Fruit fly (Drosophila melanogaster) whole organism, embryonic: ENCODE data around the gene PIG-Wb.

Experiments used
- CG10565 ChIP-seq: fragments of 200-800 bp; sonication (Bioruptor generic); optimal IDR thresholded peaks from 3 replicates; lab custom pipeline; 2016; ENCODE audit warnings: missing biosample characterization, mild to moderate bottlenecking, missing genetic modification characterization
- CG11560 ChIP-seq: fragments of 200-800 bp; sonication (Bioruptor generic); IDR thresholded peaks from 3 replicates; pipeline ENCODE4 v1.3.6; 2022; ENCODE audit warnings: missing biosample characterization, missing genetic modification characterization
- CG13296 ChIP-seq: fragments of 200-800 bp; sonication (Bioruptor generic); optimal IDR thresholded peaks from 3 replicates; lab custom pipeline; 2018; ENCODE audit warnings: missing biosample characterization, mild to moderate bottlenecking, missing genetic modification characterization
- CG14014 ChIP-seq: fragments of 200-800 bp; sonication (Bioruptor generic); IDR thresholded peaks from 2 replicates; pipeline ENCODE4 v1.3.6; 2022; ENCODE audit warnings: missing biosample characterization, missing genetic modification characterization
- CG14710 ChIP-seq: fragments of 200-800 bp; sonication (Bioruptor generic); optimal IDR thresholded peaks from 3 replicates; lab custom pipeline; 2019; ENCODE audit warnings: missing biosample characterization, mild to moderate bottlenecking, missing genetic modification characterization, moderate library complexity
- CG14965 ChIP-seq: fragments of 200-800 bp; sonication (Bioruptor generic); optimal IDR thresholded peaks from 2 replicates; lab custom pipeline; 2016; ENCODE audit warnings: missing biosample characterization, missing genetic modification characterization, borderline replicate concordance
- CG15514 ChIP-seq: fragments of 200-800 bp; sonication (Bioruptor generic); optimal IDR thresholded peaks from 3 replicates; lab custom pipeline; 2017; ENCODE audit warnings: missing biosample characterization, missing genetic modification characterization, mild to moderate bottlenecking, moderate library complexity, missing genetic modification reagents
- CG1647 ChIP-seq: fragments of 200-800 bp; sonication (Bioruptor generic); optimal IDR thresholded peaks from 3 replicates; lab custom pipeline; 2016; ENCODE audit warnings: missing biosample characterization, missing genetic modification characterization
- CG17359 ChIP-seq: fragments of 200-800 bp; sonication (Bioruptor generic); optimal IDR thresholded peaks from 3 replicates; lab custom pipeline; 2018; ENCODE audit warnings: missing biosample characterization, mild to moderate bottlenecking, missing genetic modification characterization, moderate library complexity
- CG17612 ChIP-seq: fragments of 200-800 bp; sonication (Bioruptor generic); IDR thresholded peaks from 2 replicates; pipeline ENCODE4 v1.3.6; 2022; ENCODE audit warnings: missing biosample characterization, missing genetic modification characterization
- CG17912 ChIP-seq: fragments of 200-800 bp; sonication (Bioruptor generic); optimal IDR thresholded peaks from 2 replicates; lab custom pipeline; 2018; ENCODE audit warnings: missing biosample characterization, mild to moderate bottlenecking, missing genetic modification characterization
- CG1832 ChIP-seq: fragments of 200-800 bp; sonication (Bioruptor generic); optimal IDR thresholded peaks from 2 replicates; lab custom pipeline; 2017; ENCODE audit warnings: missing biosample characterization, mild to moderate bottlenecking, missing genetic modification characterization, inconsistent platforms
- CG2678 ChIP-seq: fragments of 200-800 bp; sonication (Bioruptor generic); optimal IDR thresholded peaks from 3 replicates; lab custom pipeline; 2019; ENCODE audit warnings: missing biosample characterization, mild to moderate bottlenecking, missing genetic modification characterization, moderate library complexity
- CG32532 ChIP-seq: fragments of 200-800 bp; sonication (Bioruptor generic); IDR thresholded peaks from 2 replicates; pipeline ENCODE4 v1.3.6; 2022; ENCODE audit warnings: missing biosample characterization, missing genetic modification characterization
- CG34376 ChIP-seq: fragments of 200-800 bp; sonication (Bioruptor generic); optimal IDR thresholded peaks from 2 replicates; lab custom pipeline; 2018; ENCODE audit warnings: missing biosample characterization, mild to moderate bottlenecking, missing genetic modification characterization
- CG3995 ChIP-seq: fragments of 200-800 bp; sonication (Bioruptor generic); optimal IDR thresholded peaks from 3 replicates; lab custom pipeline; 2016; ENCODE audit warnings: missing biosample characterization, missing genetic modification characterization
- CG4730 ChIP-seq: fragments of 200-800 bp; sonication (Bioruptor generic); IDR thresholded peaks from 2 replicates; pipeline ENCODE4 v1.3.6; 2022; ENCODE audit warnings: missing biosample characterization, missing genetic modification characterization
- CG6254 ChIP-seq: fragments of 200-800 bp; sonication (Bioruptor generic); optimal IDR thresholded peaks from 3 replicates; lab custom pipeline; 2017; ENCODE audit warnings: mild to moderate bottlenecking, missing biosample characterization, missing genetic modification reagents, missing genetic modification characterization
- CG7928 ChIP-seq: fragments of 200-800 bp; sonication (Bioruptor generic); optimal IDR thresholded peaks from 2 replicates; lab custom pipeline; 2017; ENCODE audit warnings: missing biosample characterization, mild to moderate bottlenecking, missing genetic modification characterization
- CG8388 ChIP-seq: fragments of 200-800 bp; sonication (Bioruptor generic); optimal IDR thresholded peaks from 2 replicates; lab custom pipeline; 2019; ENCODE audit warnings: missing biosample characterization, mild to moderate bottlenecking, missing genetic modification characterization, moderate library complexity
- CG9215 ChIP-seq: fragments of 200-800 bp; sonication (Bioruptor generic); IDR thresholded peaks from 2 replicates; pipeline ENCODE4 v1.3.6; 2022; ENCODE audit warnings: missing biosample characterization, missing genetic modification characterization
- CG9876 ChIP-seq: fragments of 200-800 bp; sonication (Bioruptor generic); optimal IDR thresholded peaks from 2 replicates; lab custom pipeline; 2016; ENCODE audit warnings: missing biosample characterization, missing genetic modification characterization
- CoRest ChIP-seq: fragments of 200-800 bp; sonication (Bioruptor generic); optimal IDR thresholded peaks from 3 replicates; lab custom pipeline; 2018; ENCODE audit warnings: missing biosample characterization, mild to moderate bottlenecking, missing genetic modification characterization, moderate library complexity
- D ChIP-seq, 2 experiments: fragments of 200-800 bp in 1 of 2; fragments of >200 bp in 1 of 2; sonication (Bioruptor generic) in 1 of 2; optimal IDR thresholded peaks; 2 replicates in 1 of 2; 3 replicates in 1 of 2; lab custom pipeline; 2017; ENCODE audit warnings: mild to moderate bottlenecking in 1 of 2, missing biosample characterization in 1 of 2, missing genetic modification characterization in 1 of 2, missing genetic modification reagents in 1 of 2
- Dll ChIP-seq: fragments of 200-800 bp; sonication (Bioruptor generic); IDR thresholded peaks from 4 replicates; pipeline ENCODE4 v1.3.6; 2022; ENCODE audit warnings: missing biosample characterization, missing genetic modification characterization; ENCODE audit not compliant: partially characterized antibody
- Dref ChIP-seq: fragments of 200-800 bp; sonication (Bioruptor generic); IDR thresholded peaks from 2 replicates; pipeline ENCODE4 v1.3.6; 2022; ENCODE audit warnings: missing biosample characterization, missing genetic modification characterization
- HLH4C ChIP-seq: fragments of 200-800 bp; sonication (Bioruptor generic); IDR thresholded peaks from 3 replicates; pipeline ENCODE4 v1.3.6; 2022; ENCODE audit warnings: missing biosample characterization, missing genetic modification characterization; ENCODE audit not compliant: partially characterized antibody
- MBD-R2 ChIP-seq: fragments of 200-800 bp; sonication (Bioruptor generic); IDR thresholded peaks from 2 replicates; pipeline ENCODE4 v1.3.6; 2022; ENCODE audit warnings: missing biosample characterization, missing genetic modification characterization
- Ssrp ChIP-seq: fragments of 200-800 bp; sonication (Bioruptor generic); optimal IDR thresholded peaks from 2 replicates; lab custom pipeline; 2018; ENCODE audit warnings: missing biosample characterization, mild to moderate bottlenecking, missing genetic modification characterization, moderate library complexity
- TFAM ChIP-seq: fragments of 200-800 bp; sonication (Bioruptor generic); optimal IDR thresholded peaks from 2 replicates; lab custom pipeline; 2017; ENCODE audit warnings: missing biosample characterization, missing genetic modification characterization, inconsistent platforms
- amos ChIP-seq: fragments of 200-800 bp; sonication (Bioruptor generic); IDR thresholded peaks from 2 replicates; pipeline ENCODE4 v1.3.6; 2022; ENCODE audit warnings: missing biosample characterization, missing genetic modification characterization; ENCODE audit not compliant: partially characterized antibody
- cwo ChIP-seq: fragments of 200-800 bp; sonication (Bioruptor generic); optimal IDR thresholded peaks from 3 replicates; lab custom pipeline; 2017; ENCODE audit warnings: missing biosample characterization, missing genetic modification characterization, mild to moderate bottlenecking, moderate library complexity, missing genetic modification reagents
- dmrt11E ChIP-seq: fragments of 200-800 bp; sonication (Bioruptor generic); optimal IDR thresholded peaks from 3 replicates; lab custom pipeline; 2018; ENCODE audit warnings: missing biosample characterization, mild to moderate bottlenecking, missing genetic modification characterization, moderate library complexity
- dmrt99B ChIP-seq: fragments of 200-800 bp; sonication (Bioruptor generic); optimal IDR thresholded peaks from 2 replicates; lab custom pipeline; 2018; ENCODE audit warnings: missing biosample characterization, mild to moderate bottlenecking, missing genetic modification characterization, moderate library complexity
- dpn ChIP-seq, 2 experiments: fragments of 200-800 bp; sonication (Bioruptor generic); optimal IDR thresholded peaks; 3 replicates each; lab custom pipeline; 2016; ENCODE audit warnings: missing biosample characterization in 2 of 2, missing genetic modification characterization in 2 of 2
- emc ChIP-seq: fragments of 200-800 bp; sonication (Bioruptor generic); optimal IDR thresholded peaks from 2 replicates; lab custom pipeline; 2016; ENCODE audit warnings: missing biosample characterization, missing genetic modification characterization
- fd3F ChIP-seq: fragments of 200-800 bp; sonication (Bioruptor generic); optimal IDR thresholded peaks from 2 replicates; lab custom pipeline; 2018; ENCODE audit warnings: missing biosample characterization, mild to moderate bottlenecking, missing genetic modification characterization, moderate library complexity
- ftz-f1 ChIP-seq: fragments of 200-800 bp; sonication (Bioruptor generic); optimal IDR thresholded peaks from 2 replicates; lab custom pipeline; 2016; ENCODE audit warnings: missing biosample characterization, missing genetic modification characterization
- gem ChIP-seq: fragments of 200-800 bp; sonication (Bioruptor generic); optimal IDR thresholded peaks from 2 replicates; lab custom pipeline; 2019; ENCODE audit warnings: missing biosample characterization, mild to moderate bottlenecking, missing genetic modification characterization, moderate library complexity
- grn ChIP-seq: fragments of 200-800 bp; sonication (Bioruptor generic); optimal IDR thresholded peaks from 3 replicates; lab custom pipeline; 2017; ENCODE audit warnings: missing biosample characterization, missing genetic modification characterization
- hb ChIP-seq: fragments of 200-800 bp; sonication (Bioruptor generic); IDR thresholded peaks from 3 replicates; pipeline ENCODE4 v1.3.6; 2022; ENCODE audit warnings: missing biosample characterization, missing genetic modification characterization; ENCODE audit not compliant: partially characterized antibody
- inv ChIP-seq: fragments of 200-800 bp; sonication (Bioruptor generic); IDR thresholded peaks from 2 replicates; pipeline ENCODE4 v1.3.6; 2022; ENCODE audit warnings: missing biosample characterization, missing genetic modification characterization; ENCODE audit not compliant: partially characterized antibody
- jigr1 ChIP-seq: fragments of 200-800 bp; sonication (Bioruptor generic); IDR thresholded peaks from 3 replicates; pipeline ENCODE4 v1.3.6; 2022; ENCODE audit warnings: missing biosample characterization, missing genetic modification characterization
- klu ChIP-seq: fragments of 200-800 bp; sonication (Bioruptor generic); IDR thresholded peaks from 2 replicates; pipeline ENCODE4 v1.3.6; 2022; ENCODE audit warnings: missing biosample characterization, missing genetic modification characterization
- peb ChIP-seq: fragments of 200-800 bp; sonication (Bioruptor generic); IDR thresholded peaks from 2 replicates; pipeline ENCODE4 v1.3.6; 2022; ENCODE audit warnings: missing biosample characterization, missing genetic modification characterization
- pho ChIP-seq: fragments of 200-800 bp; sonication (Bioruptor generic); optimal IDR thresholded peaks from 2 replicates; lab custom pipeline; 2016; ENCODE audit warnings: missing biosample characterization, missing genetic modification characterization
- row ChIP-seq: fragments of 200-800 bp; sonication (Bioruptor generic); IDR thresholded peaks from 3 replicates; pipeline ENCODE4 v1.3.6; 2022; ENCODE audit warnings: missing biosample characterization, missing genetic modification characterization
- slbo ChIP-seq: fragments of 200-800 bp; sonication (Bioruptor generic); IDR thresholded peaks from 2 replicates; pipeline ENCODE4 v1.3.6; 2022; ENCODE audit warnings: missing biosample characterization, missing genetic modification characterization
- sug ChIP-seq: fragments of 200-800 bp; optimal IDR thresholded peaks from 2 replicates; lab custom pipeline; 2019; ENCODE audit warnings: missing biosample characterization, mild to moderate bottlenecking, missing genetic modification characterization, moderate library complexity
- zfh2 ChIP-seq: fragments of 200-800 bp; sonication (Bioruptor generic); optimal IDR thresholded peaks from 2 replicates; lab custom pipeline; 2016; ENCODE audit warnings: missing biosample characterization, missing genetic modification characterization

Gene PIG-Wb

dm6 chr3L:1737898-1738322, at the start of gene PIG-Wb (continued):
- TF ChIP-seq zfh2: no peak
- no peak for TF ChIP-seq TFAM (GFP tag; lab: Kevin White, UChicago)
- TF ChIP-seq CoRest: no peak
- no peak for TF ChIP-seq CG9215 (GFP tag; lab: Robert Waterston, UW)
- TF ChIP-seq Dref: no peak
- no peak for TF ChIP-seq CG14710 (tag; lab: Kevin White, UChicago)
- TF ChIP-seq jigr1 (GFP tag; lab: Robert Waterston, UW): no peak
- no peak for TF ChIP-seq CG15514 (GFP tag; lab: Kevin White, UChicago)
- no peak for TF ChIP-seq CG17912 (GFP tag; lab: Kevin White, UChicago)
- no peak for TF ChIP-seq HLH4C
- TF ChIP-seq CG7928: no peak
- no peak for TF ChIP-seq CG17359 (tag; lab: Kevin White, UChicago)
- TF ChIP-seq D (optimal IDR thresholded peaks at IDR 0.05; lab: Kevin White, UChicago): no peak
- TF ChIP-seq D (GFP tag; optimal IDR thresholded peaks at IDR 0.05; lab: Kevin White, UChicago): no peak
- TF ChIP-seq CG11560 (tag; lab: Robert Waterston, UW): no peak
- peak; percentile 57 for TF ChIP-seq CG2678
- no peak for TF ChIP-seq CG6254 (GFP tag; lab: Kevin White, UChicago)
- no peak for TF ChIP-seq klu (GFP tag; lab: Robert Waterston, UW)
- TF ChIP-seq CG32532 (GFP tag; lab: Robert Waterston, UW): no peak
- peak; percentile 20 for TF ChIP-seq gem (tag; lab: Kevin White, UChicago)
- TF ChIP-seq peb: no peak
- no peak for TF ChIP-seq CG17612
- TF ChIP-seq hb (GFP tag; lab: Robert Waterston, UW): no peak
- peak; percentile 50 for TF ChIP-seq ftz-f1
- no peak for TF ChIP-seq fd3F (GFP tag; lab: Kevin White, UChicago)
- TF ChIP-seq CG9876 (GFP tag; lab: Kevin White, UChicago): no peak
- TF ChIP-seq inv (GFP tag; lab: Robert Waterston, UW): no peak
- TF ChIP-seq emc: no peak
- TF ChIP-seq grn (GFP tag; lab: Kevin White, UChicago): peak; percentile 93
- TF ChIP-seq CG14965: no peak
- TF ChIP-seq dmrt99B (tag; lab: Kevin White, UChicago): peak; percentile 24
- peak; percentile 79 for TF ChIP-seq sug
- TF ChIP-seq CG1647: no peak
- TF ChIP-seq row (GFP tag; lab: Robert Waterston, UW): peak; percentile 34; the same call in 2 of the 3 replicates
- peak; percentile 54 for TF ChIP-seq CG13296
- no peak for TF ChIP-seq dmrt11E (tag; lab: Kevin White, UChicago)
- TF ChIP-seq amos (GFP tag; lab: Robert Waterston, UW): no peak
- TF ChIP-seq CG4730 (GFP tag; lab: Robert Waterston, UW): no peak
- TF ChIP-seq pho (GFP tag; lab: Kevin White, UChicago): no peak
- peak; percentile 82 for TF ChIP-seq CG3995 (GFP tag; lab: Kevin White, UChicago)
- TF ChIP-seq slbo (GFP tag; lab: Robert Waterston, UW): no peak
- TF ChIP-seq Dll (GFP tag; lab: Robert Waterston, UW): no peak
- no peak for TF ChIP-seq Ssrp
- no peak for TF ChIP-seq CG8388 (GFP tag; lab: Kevin White, UChicago)
- no peak for TF ChIP-seq CG1832
- no peak for TF ChIP-seq MBD-R2
- TF ChIP-seq CG34376 (GFP tag; lab: Kevin White, UChicago): peak; percentile 91
- TF ChIP-seq CG14014: 0 out of 2 replicates have a peak, but pooled peaks have one; percentile 32
- no peak for TF ChIP-seq CG10565
- peak; percentile 17 for TF ChIP-seq cwo
- TF ChIP-seq dpn (GFP tag; optimal IDR thresholded peaks at IDR 0.05; lab: Kevin White, UChicago): no peak
